Worm (Caenorhabditis elegans): Measurements from ENCODE around the gene ilys-4.

Gene ilys-4

DNA sequence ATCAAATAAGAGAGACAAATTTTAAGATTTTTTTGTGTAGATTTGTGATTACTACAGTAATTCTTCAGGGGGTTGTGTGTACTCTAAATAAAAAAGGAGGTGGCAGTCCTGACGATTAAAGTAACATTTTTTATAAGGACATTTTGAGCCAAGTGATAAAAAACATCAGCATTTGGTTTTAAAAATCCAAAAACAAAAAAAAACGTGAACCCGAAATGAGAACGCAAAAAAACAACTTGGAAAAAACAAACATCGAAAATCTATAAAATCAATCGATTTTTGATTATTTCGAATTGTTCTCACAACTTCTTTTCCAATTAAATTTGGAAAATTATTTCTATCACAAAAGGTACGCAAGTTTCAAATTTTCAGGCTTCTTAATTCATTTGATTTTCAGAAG, 26.9 kb downstream of the ilys-4 start, which contains the start of gene T06C10.3:
TSS of gene T06C10.3 (plus strand) at position 301 of the 400 bp plus-strand sequence.
- TF ChIP-seq madf-6 (GFP tag; IDR thresholded peaks at IDR 0.05) (no peak), snpc-3.4 (tag; optimal IDR thresholded peaks at IDR 0.05) (no peak), ekl-4 (GFP tag; IDR thresholded peaks at IDR 0.05) (no peak), ztf-18 (tag; optimal IDR thresholded peaks at IDR 0.05) (no peak), pha-4 (tag; optimal IDR thresholded peaks at IDR 0.05) (no peak), K11D2.4 (GFP tag; IDR thresholded peaks at IDR 0.05) (no peak), hlh-26 (GFP tag; conservative IDR thresholded peaks at IDR 0.05) (no peak), F57A8.1 (GFP tag; optimal IDR thresholded peaks at IDR 0.05) (no peak), hsf-1 (GFP tag; IDR thresholded peaks at IDR 0.05) (no peak), lin-26 (GFP tag; IDR thresholded peaks at IDR 0.05) (no peak), cebp-2 (GFP tag; IDR thresholded peaks at IDR 0.05) (no peak), egl-18 (GFP tag; IDR thresholded peaks at IDR 0.05) (no peak), akir-1 (GFP tag; optimal IDR thresholded peaks at IDR 0.05) (no peak), efl-1 (GFP tag; optimal IDR thresholded peaks at IDR 0.05) (no peak), ceh-91 (GFP tag; IDR thresholded peaks at IDR 0.05) (no peak), B0336.3 (GFP tag; IDR thresholded peaks at IDR 0.05) (no peak), hlh-12 (tag; optimal IDR thresholded peaks at IDR 0.05) (no peak), ceh-40 (GFP tag; IDR thresholded peaks at IDR 0.05) (no peak), lir-1 (GFP tag; conservative IDR thresholded peaks at IDR 0.05) (no peak), atf-7 (tag; optimal IDR thresholded peaks at IDR 0.05) (no peak)

DNA sequence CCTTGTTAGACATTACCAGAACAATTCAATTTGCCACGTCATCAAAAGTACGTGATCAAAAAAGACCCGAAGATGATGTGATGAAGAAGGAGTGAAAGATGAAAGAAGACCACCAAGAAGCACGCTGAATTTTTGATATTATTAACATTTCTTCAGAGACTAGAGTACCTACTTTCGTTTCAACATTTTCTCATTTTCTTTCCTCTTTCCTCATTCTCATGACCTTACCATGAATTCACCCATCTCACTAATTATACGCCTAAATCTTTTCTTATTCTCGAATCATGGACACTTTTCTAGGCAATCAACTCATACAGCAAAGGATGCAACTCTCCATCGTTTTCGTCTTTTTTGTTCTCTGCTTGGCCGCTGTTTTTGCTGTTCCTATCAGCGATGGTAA, 28.7 kb downstream of the ilys-4 start, which contains the start of gene flp-10:
TSS of gene flp-10 (plus strand) at position 301 of the 400 bp plus-strand sequence.
- TF ChIP-seq B0261.1 (tag; optimal IDR thresholded peaks at IDR 0.05) (no peak), ztf-3 (GFP tag; optimal IDR thresholded peaks at IDR 0.05) (no peak), F33H1.4 (GFP tag; IDR thresholded peaks at IDR 0.05) (no peak), somi-1 (GFP tag; optimal IDR thresholded peaks at IDR 0.05) (no peak), F57C9.4 (tag; optimal IDR thresholded peaks at IDR 0.05) (no peak), ztf-26 (tag; optimal IDR thresholded peaks at IDR 0.05) (no peak), F10E7.11 (tag; optimal IDR thresholded peaks at IDR 0.05) (no peak), repo-1 (tag; optimal IDR thresholded peaks at IDR 0.05) (no peak), lsy-27 (tag; optimal IDR thresholded peaks at IDR 0.05; ENCODE audit: borderline replicate concordance, insufficient read depth) (no peak), die-1 (tag; optimal IDR thresholded peaks at IDR 0.05) (no peak), dpff-1 (tag; optimal IDR thresholded peaks at IDR 0.05) (no peak), C06A6.2 (GFP tag; conservative IDR thresholded peaks at IDR 0.05) (no peak), D2030.7 (GFP tag; IDR thresholded peaks at IDR 0.05) (no peak)

DNA sequence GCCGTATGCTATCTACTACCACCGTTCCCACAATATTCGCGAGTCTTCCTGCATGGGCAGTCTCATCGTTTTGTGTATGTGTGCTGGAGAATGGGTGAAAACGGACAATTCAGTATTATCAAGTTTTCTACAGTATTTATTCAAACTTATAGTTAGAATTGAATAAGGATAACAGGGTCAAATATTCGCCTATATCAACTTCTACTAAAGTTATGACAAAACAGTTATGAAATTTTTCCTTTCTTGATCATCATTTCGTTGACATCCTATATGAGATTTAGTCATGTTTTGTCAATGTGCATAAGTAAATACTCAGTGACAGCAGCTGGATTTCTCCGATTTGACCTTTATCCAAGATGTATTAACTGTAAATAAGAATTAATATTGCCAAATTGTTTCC, 46.1 kb downstream of the ilys-4 start:
- TF ChIP-seq zim-3 (tag; optimal IDR thresholded peaks at IDR 0.05) (no peak), hsf-1 (GFP tag; IDR thresholded peaks at IDR 0.05) (no peak)

DNA sequence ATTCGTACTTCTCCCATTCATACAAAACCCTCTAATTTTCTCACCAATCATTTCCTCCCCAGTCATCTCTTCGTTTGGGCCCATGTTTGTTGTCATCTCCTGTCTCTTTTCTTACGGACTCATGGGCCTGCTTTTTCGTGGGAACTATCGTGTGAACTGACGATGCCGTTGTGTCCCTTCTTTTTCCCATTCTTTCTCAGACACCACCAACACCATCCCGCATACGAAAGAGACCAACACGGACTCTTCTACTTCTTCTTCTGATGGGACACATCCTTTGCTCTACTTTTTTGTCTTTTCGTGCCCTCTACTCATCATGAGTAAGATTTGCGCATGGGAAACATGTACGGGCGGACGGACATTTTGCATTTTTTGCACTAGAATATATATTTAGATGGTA, 47.0 kb downstream of the ilys-4 start:
- TF ChIP-seq B0336.3 (GFP tag; IDR thresholded peaks at IDR 0.05): no peak
- TF ChIP-seq lin-35 (GFP tag; optimal IDR thresholded peaks at IDR 0.05): no peak
- no peak for TF ChIP-seq cebp-1 (GFP tag; IDR thresholded peaks at IDR 0.05)
- TF ChIP-seq cebp-1 (tag; optimal IDR thresholded peaks at IDR 0.05): no peak
- no peak for TF ChIP-seq nhr-27 (tag; optimal IDR thresholded peaks at IDR 0.05)
- TF ChIP-seq B0035.1 (tag; optimal IDR thresholded peaks at IDR 0.05): no peak
- no peak for TF ChIP-seq Y79H2A.3 (GFP tag; conservative IDR thresholded peaks at IDR 0.05)
- TF ChIP-seq ztf-25 (GFP tag; IDR thresholded peaks at IDR 0.05): no peak
- no peak for TF ChIP-seq hsf-1 (GFP tag; IDR thresholded peaks at IDR 0.05)
- TF ChIP-seq aptf-2 (GFP tag; conservative IDR thresholded peaks at IDR 0.05): no peak
